Fruit fly (Drosophila melanogaster): Measurements from ENCODE around the gene Ndc80.
A peak's percentile ranks its signal among the peaks of the same experiment; 100 is the strongest.

Ndc80 gene

DNA sequence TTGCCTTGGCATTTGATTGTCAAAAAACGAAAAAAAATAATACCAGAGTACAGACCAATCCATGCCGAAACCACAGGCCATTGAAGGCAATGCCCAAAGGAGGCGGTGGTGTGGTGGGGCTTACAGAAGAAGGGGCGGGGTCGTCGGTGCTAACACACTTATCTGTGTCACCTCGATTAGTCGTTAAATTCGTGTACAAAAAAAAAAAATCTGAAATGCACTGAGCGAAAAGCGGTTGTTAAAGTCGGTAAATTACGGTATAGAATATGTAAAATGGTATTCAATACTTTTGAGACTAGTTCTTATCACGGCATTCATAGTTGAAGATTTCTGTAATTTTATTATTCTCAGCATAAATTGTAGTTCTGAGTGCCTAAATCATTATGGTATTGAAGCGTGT lies 32.1 kb upstream of the Ndc80 start (continued):
- TF ChIP-seq pros (GFP tag; optimal IDR thresholded peaks at IDR 0.05) (no peak), CG11695 (GFP tag; IDR thresholded peaks at IDR 0.05) (peak; percentile 66; the same call in 2 of the 3 replicates), CG18599 (GFP tag; optimal IDR thresholded peaks at IDR 0.05) (peak; percentile 60), CG17912 (GFP tag; optimal IDR thresholded peaks at IDR 0.05) (no peak), dpn (GFP tag; optimal IDR thresholded peaks at IDR 0.05) (peak; percentile 39 to 49), CG30431 (GFP tag; optimal IDR thresholded peaks at IDR 0.05) (no peak), Oaz (GFP tag; IDR thresholded peaks at IDR 0.05) (peak; percentile 30; the same call in 1 of the 2 replicates), CG14860 (GFP tag; IDR thresholded peaks at IDR 0.05; ENCODE audit: partially characterized antibody) (no peak), CG6765 (GFP tag; optimal IDR thresholded peaks at IDR 0.05) (no peak), CG11696 (GFP tag; IDR thresholded peaks at IDR 0.05) (0 out of 2 replicates have a peak, but pooled peaks have one; percentile 43), Abd-B (GFP tag; optimal IDR thresholded peaks at IDR 0.05) (no peak), Ets97D (GFP tag; optimal IDR thresholded peaks at IDR 0.05) (peak; percentile 3), CG12744 (GFP tag; optimal IDR thresholded peaks at IDR 0.05) (no peak), caup (GFP tag; optimal IDR thresholded peaks at IDR 0.05; ENCODE audit: severe bottlenecking) (peak; percentile 44), Hmr (GFP tag; optimal IDR thresholded peaks at IDR 0.05) (peak; percentile 12), az2 (GFP tag; optimal IDR thresholded peaks at IDR 0.05) (peak; percentile 48), CG2712 (tag; optimal IDR thresholded peaks at IDR 0.05) (peak; percentile 59), toy (GFP tag; IDR thresholded peaks at IDR 0.05) (no peak), Dfd (GFP tag; optimal IDR thresholded peaks at IDR 0.05) (no peak), cwo (GFP tag; optimal IDR thresholded peaks at IDR 0.05) (peak; percentile 42), CG8478 (optimal IDR thresholded peaks at IDR 0.05) (no peak), Sry-β (GFP tag; optimal IDR thresholded peaks at IDR 0.05) (no peak), lilli (GFP tag; optimal IDR thresholded peaks at IDR 0.05) (peak; percentile 32), CG3995 (GFP tag; optimal IDR thresholded peaks at IDR 0.05) (no peak), Rx (GFP tag; IDR thresholded peaks at IDR 0.05) (0 out of 2 replicates have a peak, but pooled peaks have one; percentile 42), chinmo (GFP tag; IDR thresholded peaks at IDR 0.05; ENCODE audit: partially characterized antibody) (0 out of 4 replicates have a peak, but pooled peaks have one; percentile 59), CG13287 (GFP tag; IDR thresholded peaks at IDR 0.05; ENCODE audit: partially characterized antibody) (no peak), CG10147 (GFP tag; optimal IDR thresholded peaks at IDR 0.05) (peak; percentile 22), CG11723 (GFP tag; optimal IDR thresholded peaks at IDR 0.05) (no peak), Ssrp (tag; optimal IDR thresholded peaks at IDR 0.05) (peak; percentile 37), D19A (tag; optimal IDR thresholded peaks at IDR 0.05) (peak; percentile 24), NC2β (GFP tag; optimal IDR thresholded peaks at IDR 0.05) (no peak), Atf-2 (GFP tag; optimal IDR thresholded peaks at IDR 0.05) (peak; percentile 19), nerfin-1 (tag; optimal IDR thresholded peaks at IDR 0.05) (no peak), Atf3 (GFP tag; optimal IDR thresholded peaks at IDR 0.05) (no peak), Hr78 (GFP tag; optimal IDR thresholded peaks at IDR 0.05) (no peak), tup (GFP tag; optimal IDR thresholded peaks at IDR 0.05) (no peak), dimm (GFP tag; IDR thresholded peaks at IDR 0.05) (0 out of 2 replicates have a peak, but pooled peaks have one; percentile 24), gt (GFP tag; IDR thresholded peaks at IDR 0.05) (no peak), luna (GFP tag; optimal IDR thresholded peaks at IDR 0.05) (no peak), Dbx (GFP tag; IDR thresholded peaks at IDR 0.05) (peak; percentile 40; the same call in 1 of the 3 replicates), yki (optimal IDR thresholded peaks at IDR 0.05) (no peak), tx (GFP tag; optimal IDR thresholded peaks at IDR 0.05) (no peak), CG6654 (GFP tag; optimal IDR thresholded peaks at IDR 0.05) (no peak), CG13424 (tag; optimal IDR thresholded peaks at IDR 0.05) (peak; percentile 35), pzg (GFP tag; optimal IDR thresholded peaks at IDR 0.05) (no peak), sd (tag; optimal IDR thresholded peaks at IDR 0.05) (no peak), CG15696 (tag; optimal IDR thresholded peaks at IDR 0.05) (no peak), slou (GFP tag; optimal IDR thresholded peaks at IDR 0.05) (no peak), CG2889 (GFP tag; IDR thresholded peaks at IDR 0.05) (no peak), grn (GFP tag; optimal IDR thresholded peaks at IDR 0.05) (peak; percentile 50)
